Worm (Caenorhabditis elegans) whole organism, L3 larva: Measurements from ENCODE around the gene F54H5.5.

Experiments
- ama-1 ChIP-seq: fragments of 150-350 bp; optimal IDR thresholded peaks from 2 replicates; lab custom pipeline; 2018
- fkh-10 ChIP-seq: sonication (generic microtip); optimal IDR thresholded peaks from 2 replicates; lab custom pipeline; 2017; ENCODE audit warnings: missing biosample characterization, missing genetic modification reagents, missing genetic modification characterization
- nfya-1 ChIP-seq: sonication (generic microtip); optimal IDR thresholded peaks from 2 replicates; lab custom pipeline; 2017; ENCODE audit warnings: missing genetic modification characterization, mild to moderate bottlenecking, missing compliant biosample characterization, antibody characterized with exemption, moderate library complexity; ENCODE audit not compliant: insufficient read depth
- unc-62 ChIP-seq: fragments of 150-350 bp; sonication (generic microtip); optimal IDR thresholded peaks from 4 replicates; lab custom pipeline; 2014; ENCODE audit warnings: missing biosample characterization, missing genetic modification reagents, missing genetic modification characterization

ce11 chrII:6666598-6666997 lies 39.5 kb upstream of the F54H5.5 start, which contains the start of gene T19D12.1:
- TF ChIP-seq nfya-1 (tag; lab: Kevin White, UChicago) (no peak), fkh-10 (no peak), ama-1 (no peak), unc-62 (GFP tag; lab: Kevin White, UChicago) (no peak)
